Fruit fly (Drosophila melanogaster): ENCODE results near the gene CG42588.

Gene CG42588

DNA sequence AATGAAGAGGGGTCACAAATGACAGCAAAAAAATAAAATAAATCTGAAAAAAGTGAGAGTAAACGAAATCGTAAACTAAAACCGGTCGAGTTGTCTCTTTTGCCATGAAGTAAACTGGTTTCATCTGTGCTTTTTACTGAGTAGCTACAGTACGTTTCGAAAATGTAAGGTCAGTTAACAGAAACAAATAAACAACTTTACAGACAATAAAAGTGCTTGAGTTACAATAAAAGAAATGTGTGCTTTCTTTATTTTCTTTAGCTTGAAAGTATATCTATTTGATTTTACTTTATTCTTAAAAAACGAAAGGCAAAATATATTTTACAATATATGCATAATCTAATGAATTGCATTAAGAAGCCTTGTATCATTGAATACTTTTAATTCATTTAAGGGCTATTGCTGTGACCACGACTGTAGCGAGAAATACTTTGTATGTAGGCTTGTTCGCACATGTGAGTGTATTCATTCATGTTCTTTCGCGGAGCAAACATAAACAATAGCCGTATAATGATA, 21.1 kb upstream of the CG42588 start (continued):
- TF ChIP-seq stwl (tag; optimal IDR thresholded peaks at IDR 0.05) (no peak), gfzf (GFP tag; optimal IDR thresholded peaks at IDR 0.05) (no peak), CG5953 (GFP tag; IDR thresholded peaks at IDR 0.05) (no peak), E2f1 (GFP tag; IDR thresholded peaks at IDR 0.05) (no peak; the same call in 1 of the 2 replicates), CG8089 (GFP tag; optimal IDR thresholded peaks at IDR 0.05) (no peak), CG9797 (GFP tag; optimal IDR thresholded peaks at IDR 0.05) (no peak), br (optimal IDR thresholded peaks at IDR 0.05) (no peak), CG7556 (GFP tag; optimal IDR thresholded peaks at IDR 0.05) (peak; percentile 79), sens (GFP tag) (peak; percentile 81), lov (optimal IDR thresholded peaks at IDR 0.05) (no peak), lov (GFP tag; IDR thresholded peaks at IDR 0.05) (no peak), CG8924 (tag; optimal IDR thresholded peaks at IDR 0.05) (peak; percentile 75), Lhr (GFP tag; optimal IDR thresholded peaks at IDR 0.05) (no peak), caup (GFP tag; optimal IDR thresholded peaks at IDR 0.05; ENCODE audit: severe bottlenecking) (peak; percentile 44), zen (tag; optimal IDR thresholded peaks at IDR 0.05) (no peak), Sry-β (GFP tag; optimal IDR thresholded peaks at IDR 0.05) (no peak), sqz (GFP tag; optimal IDR thresholded peaks at IDR 0.05) (peak; percentile 82), Med (GFP tag) (peak; percentile 70), CG1792 (GFP tag; optimal IDR thresholded peaks at IDR 0.05) (no peak), Sox100B (GFP tag; optimal IDR thresholded peaks at IDR 0.05) (peak; percentile 74), pum (GFP tag; optimal IDR thresholded peaks at IDR 0.05) (peak; percentile 51), CG34224 (GFP tag; IDR thresholded peaks at IDR 0.05; ENCODE audit: partially characterized antibody) (no peak), sug (tag; optimal IDR thresholded peaks at IDR 0.05) (peak; percentile 56), ATbp (GFP tag; optimal IDR thresholded peaks at IDR 0.05) (peak; percentile 48), tap (tag; optimal IDR thresholded peaks at IDR 0.05) (peak; percentile 39), CG9727 (GFP tag; optimal IDR thresholded peaks at IDR 0.05) (peak; percentile 52), CG31224 (GFP tag; IDR thresholded peaks at IDR 0.05) (0 out of 2 replicates have a peak, but pooled peaks have one; percentile 10), nerfin-2 (GFP tag; IDR thresholded peaks at IDR 0.05; ENCODE audit: partially characterized antibody) (no peak), CG15514 (GFP tag; optimal IDR thresholded peaks at IDR 0.05) (peak; percentile 6), CG13296 (GFP tag; optimal IDR thresholded peaks at IDR 0.05) (peak; percentile 75), ci (GFP tag; IDR thresholded peaks at IDR 0.05) (no peak), CG16813 (GFP tag; IDR thresholded peaks at IDR 0.05; ENCODE audit: partially characterized antibody) (no peak), onecut (GFP tag; IDR thresholded peaks at IDR 0.05) (no peak), bsh (GFP tag; optimal IDR thresholded peaks at IDR 0.05) (peak; percentile 58 to 69), CG4820 (GFP tag; optimal IDR thresholded peaks at IDR 0.05) (peak; percentile 15), Blimp-1 (GFP tag; optimal IDR thresholded peaks at IDR 0.05) (peak; percentile 96), peb (GFP tag; IDR thresholded peaks at IDR 0.05) (no peak), sna (GFP tag; IDR thresholded peaks at IDR 0.05; ENCODE audit: partially characterized antibody) (no peak), grn (GFP tag; optimal IDR thresholded peaks at IDR 0.05) (no peak), NK7.1 (GFP tag; optimal IDR thresholded peaks at IDR 0.05) (no peak), pb (GFP tag; optimal IDR thresholded peaks at IDR 0.05) (no peak), Adf1 (GFP tag; IDR thresholded peaks at IDR 0.05) (no peak; the same call in 1 of the 2 replicates), p53 (GFP tag; optimal IDR thresholded peaks at IDR 0.05) (no peak), Hr51 (GFP tag; optimal IDR thresholded peaks at IDR 0.05) (peak in 1 of 2 experiments; percentile 79), Awh (GFP tag; IDR thresholded peaks at IDR 0.05) (peak; percentile 55; the same call in 1 of the 2 replicates), Hr3 (GFP tag; optimal IDR thresholded peaks at IDR 0.05) (peak; percentile 54), CkIIα-i1 (GFP tag; IDR thresholded peaks at IDR 0.05) (no peak), ase (GFP tag; IDR thresholded peaks at IDR 0.05) (no peak), CG2116 (GFP tag; optimal IDR thresholded peaks at IDR 0.05) (no peak), HmgZ (tag; optimal IDR thresholded peaks at IDR 0.05) (peak; percentile 61)
